Fruit fly (Drosophila melanogaster): ENCODE data around the gene CG1578.

The CG1578 gene

DNA sequence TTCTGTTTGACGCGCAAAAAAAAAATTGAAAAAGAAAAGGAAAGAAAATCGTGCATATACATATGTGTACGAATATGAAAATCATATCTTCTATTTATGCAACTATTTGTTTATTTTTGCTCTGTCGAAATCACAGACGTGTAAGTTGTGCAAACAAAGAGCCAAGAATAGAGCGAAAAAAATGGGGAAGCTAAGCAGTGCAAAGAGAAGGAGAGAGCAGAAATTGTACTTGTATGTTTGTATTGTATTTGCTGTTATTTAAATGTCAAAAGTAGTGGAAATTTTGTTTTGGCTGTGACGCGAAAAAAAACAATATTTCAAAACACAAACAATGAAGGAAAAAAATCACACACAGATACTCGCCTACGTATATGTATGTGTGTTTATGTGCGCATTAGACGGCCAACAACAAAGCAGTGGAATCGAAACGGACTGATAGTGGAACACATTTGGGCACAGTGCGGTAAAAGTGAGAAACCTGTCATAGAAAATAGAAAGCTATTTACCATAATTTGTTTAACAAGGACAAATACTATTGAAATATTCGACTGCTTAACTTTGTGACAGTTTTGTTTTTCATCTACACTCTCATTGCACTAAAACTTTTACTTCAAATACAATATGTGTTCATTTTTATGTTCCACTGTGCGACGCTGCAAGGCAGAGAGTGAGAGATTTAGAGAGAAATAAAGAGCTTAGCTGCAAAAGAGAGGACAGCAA lies 1.9 kb upstream of the CG1578 start (continued):
- peak; percentile 89 for TF ChIP-seq CG4730 (GFP tag; IDR thresholded peaks at IDR 0.05)
- TF ChIP-seq inv (GFP tag; IDR thresholded peaks at IDR 0.05; ENCODE audit: partially characterized antibody): 0 out of 2 replicates have a peak, but pooled peaks have one; percentile 30
- TF ChIP-seq luna (GFP tag; optimal IDR thresholded peaks at IDR 0.05): peak; percentile 77
- peak; percentile 87 for TF ChIP-seq NK7.1 (GFP tag; optimal IDR thresholded peaks at IDR 0.05)
- TF ChIP-seq corto (GFP tag; optimal IDR thresholded peaks at IDR 0.05): peak; percentile 90
- peak; percentile 95 for TF ChIP-seq CG31441 (GFP tag; IDR thresholded peaks at IDR 0.05)
- peak; percentile 92 for TF ChIP-seq bab2 (GFP tag; optimal IDR thresholded peaks at IDR 0.05)
- peak; percentile 93 for TF ChIP-seq Spps (tag; optimal IDR thresholded peaks at IDR 0.05)
- TF ChIP-seq Hmx (GFP tag; optimal IDR thresholded peaks at IDR 0.05): peak; percentile 82
- TF ChIP-seq CG34422 (GFP tag; IDR thresholded peaks at IDR 0.05): peak; percentile 94
- peak; percentile 93 for TF ChIP-seq H2.0 (GFP tag; IDR thresholded peaks at IDR 0.05)
- peak; percentile 90 for TF ChIP-seq NC2α (GFP tag; optimal IDR thresholded peaks at IDR 0.05)
- peak; percentile 74 for TF ChIP-seq sqz (GFP tag; optimal IDR thresholded peaks at IDR 0.05)
- TF ChIP-seq Eip74EF (GFP tag; optimal IDR thresholded peaks at IDR 0.05): peak in 1 of 2 experiments; percentile 93
- peak in 1 of 3 experiments; percentile 90 for TF ChIP-seq lola (GFP tag; optimal IDR thresholded peaks at IDR 0.05)
- no peak for TF ChIP-seq hbn (GFP tag; IDR thresholded peaks at IDR 0.05; ENCODE audit: partially characterized antibody)
- peak; percentile 98 for TF ChIP-seq vvl (GFP tag; IDR thresholded peaks at IDR 0.05)
- TF ChIP-seq stc (GFP tag; IDR thresholded peaks at IDR 0.05): peak; percentile 97
- TF ChIP-seq MESR4 (GFP tag; optimal IDR thresholded peaks at IDR 0.05): peak; percentile 52
- peak; percentile 94 for TF ChIP-seq Blimp-1 (GFP tag; optimal IDR thresholded peaks at IDR 0.05)
- TF ChIP-seq Awh (GFP tag; IDR thresholded peaks at IDR 0.05): peak; percentile 96
- TF ChIP-seq seq (GFP tag; IDR thresholded peaks at IDR 0.05): peak; percentile 95
- TF ChIP-seq Doc2 (GFP tag; IDR thresholded peaks at IDR 0.05): peak; percentile 72
- TF ChIP-seq Taf1 (GFP tag; IDR thresholded peaks at IDR 0.05): peak; percentile 89
- peak; percentile 92 for TF ChIP-seq Aef1 (GFP tag; IDR thresholded peaks at IDR 0.05)
- TF ChIP-seq amos (GFP tag; IDR thresholded peaks at IDR 0.05; ENCODE audit: partially characterized antibody): no peak
- TF ChIP-seq phol (tag; optimal IDR thresholded peaks at IDR 0.05): peak; percentile 92
- peak; percentile 88 for TF ChIP-seq run (tag; optimal IDR thresholded peaks at IDR 0.05)
- TF ChIP-seq CG30403 (GFP tag; optimal IDR thresholded peaks at IDR 0.05): peak; percentile 94
- peak; percentile 82 for TF ChIP-seq Neu2 (GFP tag; optimal IDR thresholded peaks at IDR 0.05; ENCODE audit: borderline replicate concordance)
- TF ChIP-seq CkIIα-i1 (GFP tag; IDR thresholded peaks at IDR 0.05): 0 out of 2 replicates have a peak, but pooled peaks have one; percentile 53
- TF ChIP-seq tgo (GFP tag; IDR thresholded peaks at IDR 0.05): peak; percentile 96
- peak; percentile 99 for TF ChIP-seq Ets65A (GFP tag)
- peak; percentile 52 for TF ChIP-seq CG3995 (GFP tag; optimal IDR thresholded peaks at IDR 0.05)
- peak; percentile 10 for TF ChIP-seq ftz-f1 (GFP tag; optimal IDR thresholded peaks at IDR 0.05)
- peak; percentile 89 for TF ChIP-seq disco-r (GFP tag; optimal IDR thresholded peaks at IDR 0.05)
- TF ChIP-seq Med (GFP tag): peak; percentile 99
- peak; percentile 96 for TF ChIP-seq PHDP (tag; optimal IDR thresholded peaks at IDR 0.05)
- peak; percentile 98 for TF ChIP-seq CG4282 (GFP tag; optimal IDR thresholded peaks at IDR 0.05)
- peak; percentile 95 for TF ChIP-seq fu2 (GFP tag; optimal IDR thresholded peaks at IDR 0.05)
- peak; percentile 91 for TF ChIP-seq Sox100B (GFP tag; optimal IDR thresholded peaks at IDR 0.05)
- TF ChIP-seq cwo (GFP tag; optimal IDR thresholded peaks at IDR 0.05): peak; percentile 91
- peak; percentile 95 for TF ChIP-seq CG9609 (GFP tag; optimal IDR thresholded peaks at IDR 0.05)
- peak; percentile 39; the same call in 2 of the 3 replicates for TF ChIP-seq CG16813 (GFP tag; IDR thresholded peaks at IDR 0.05; ENCODE audit: partially characterized antibody)
- TF ChIP-seq ac (GFP tag; optimal IDR thresholded peaks at IDR 0.05): peak; percentile 80
- TF ChIP-seq CG12104 (GFP tag; optimal IDR thresholded peaks at IDR 0.05): peak; percentile 82
- peak; percentile 89 for TF ChIP-seq CG7372 (GFP tag; IDR thresholded peaks at IDR 0.05)
- TF ChIP-seq al (GFP tag; IDR thresholded peaks at IDR 0.05): peak; percentile 87
- peak; percentile 76 for TF ChIP-seq sd (tag; optimal IDR thresholded peaks at IDR 0.05)

Data from whole organism, embryonic.